Worm (Caenorhabditis elegans) whole organism, late embryonic: ENCODE results near the gene cpt-3.

Experiments
- F13H6.1 ChIP-seq: sonication (generic microtip); optimal IDR thresholded peaks from 2 replicates; lab custom pipeline; 2016; ENCODE audit warnings: missing genetic modification characterization, missing compliant biosample characterization
- K02D7.2 ChIP-seq: sonication (generic microtip); optimal IDR thresholded peaks from 2 replicates; lab custom pipeline; 2017; ENCODE audit warnings: mild to moderate bottlenecking, missing genetic modification characterization, missing compliant biosample characterization
- T23F11.4 ChIP-seq: fragments of 200-800 bp; sonication (Bioruptor generic); optimal IDR thresholded peaks from 2 replicates; lab custom pipeline; 2018; ENCODE audit warnings: mild to moderate bottlenecking, missing genetic modification characterization, missing compliant biosample characterization
- Y22D7AL.16 ChIP-seq: sonication (generic microtip); optimal IDR thresholded peaks from 2 replicates; lab custom pipeline; 2016; ENCODE audit warnings: missing genetic modification characterization, missing compliant biosample characterization
- ama-1 ChIP-seq: fragments of 150-350 bp; optimal IDR thresholded peaks from 2 replicates; lab custom pipeline; 2014
- ceh-18 ChIP-seq: sonication (generic microtip); optimal IDR thresholded peaks from 2 replicates; lab custom pipeline; 2016; ENCODE audit warnings: missing genetic modification characterization, missing compliant biosample characterization
- ceh-19 ChIP-seq: fragments of 200-800 bp; sonication (Bioruptor generic); optimal IDR thresholded peaks from 2 replicates; lab custom pipeline; 2018; ENCODE audit warnings: mild to moderate bottlenecking, missing genetic modification characterization, missing compliant biosample characterization
- ceh-24 ChIP-seq: sonication (generic microtip); optimal IDR thresholded peaks from 2 replicates; lab custom pipeline; 2016; ENCODE audit warnings: mild to moderate bottlenecking, missing genetic modification characterization, missing compliant biosample characterization
- ceh-30 ChIP-seq: fragments of 150-350 bp; optimal IDR thresholded peaks from 2 replicates; lab custom pipeline; 2014; ENCODE audit warnings: missing biosample characterization, missing genetic modification characterization
- ceh-31 ChIP-seq: sonication (generic microtip); optimal IDR thresholded peaks from 2 replicates; lab custom pipeline; 2016; ENCODE audit warnings: missing genetic modification characterization, missing compliant biosample characterization
- ceh-48 ChIP-seq: sonication (generic microtip); optimal IDR thresholded peaks from 2 replicates; lab custom pipeline; 2016; ENCODE audit warnings: missing genetic modification characterization, inconsistent platforms, missing compliant biosample characterization
- che-1 ChIP-seq: sonication (generic microtip); optimal IDR thresholded peaks from 2 replicates; lab custom pipeline; 2016; ENCODE audit warnings: mild to moderate bottlenecking, missing genetic modification characterization, missing compliant biosample characterization
- ets-4 ChIP-seq: sonication (generic microtip); optimal IDR thresholded peaks from 2 replicates; lab custom pipeline; 2016; ENCODE audit warnings: missing genetic modification characterization, missing compliant biosample characterization
- fax-1 ChIP-seq: sonication (generic microtip); optimal IDR thresholded peaks from 2 replicates; lab custom pipeline; 2016; ENCODE audit warnings: missing genotype, missing genetic modification characterization, missing compliant biosample characterization
- fkh-10 ChIP-seq: fragments of 150-350 bp; optimal IDR thresholded peaks from 2 replicates; lab custom pipeline; 2014; ENCODE audit warnings: missing biosample characterization, missing genetic modification reagents, missing genetic modification characterization
- gmeb-2 ChIP-seq: sonication (generic microtip); optimal IDR thresholded peaks from 2 replicates; lab custom pipeline; 2016; ENCODE audit warnings: missing genetic modification characterization, inconsistent platforms, missing compliant biosample characterization
- hlh-13 ChIP-seq: fragments of 200-800 bp; sonication (Bioruptor generic); optimal IDR thresholded peaks from 2 replicates; lab custom pipeline; 2018; ENCODE audit warnings: mild to moderate bottlenecking, missing genetic modification characterization, missing compliant biosample characterization
- hlh-15 ChIP-seq: sonication (generic microtip); optimal IDR thresholded peaks from 2 replicates; lab custom pipeline; 2016; ENCODE audit warnings: missing genetic modification characterization, missing compliant biosample characterization
- hlh-6 ChIP-seq: sonication (generic microtip); optimal IDR thresholded peaks from 2 replicates; lab custom pipeline; 2016; ENCODE audit warnings: missing genotype, missing genetic modification characterization, missing compliant biosample characterization
- hlh-8 ChIP-seq: sonication (generic microtip); optimal IDR thresholded peaks from 2 replicates; lab custom pipeline; 2016; ENCODE audit warnings: missing genotype, missing genetic modification characterization, missing compliant biosample characterization
- mec-3 ChIP-seq: sonication (generic microtip); optimal IDR thresholded peaks from 2 replicates; lab custom pipeline; 2016; ENCODE audit warnings: borderline replicate concordance, missing genetic modification characterization, missing compliant biosample characterization
- nfya-1 ChIP-seq: sonication (generic microtip); optimal IDR thresholded peaks from 2 replicates; lab custom pipeline; 2017; ENCODE audit warnings: missing genetic modification characterization, mild to moderate bottlenecking, missing compliant biosample characterization, antibody characterized with exemption, moderate library complexity
- nhr-11 ChIP-seq: fragments of 150-350 bp; optimal IDR thresholded peaks from 2 replicates; lab custom pipeline; 2014; ENCODE audit warnings: missing biosample characterization, missing genetic modification characterization
- pax-1 ChIP-seq: fragments of 150-350 bp; optimal IDR thresholded peaks from 2 replicates; lab custom pipeline; 2014; ENCODE audit warnings: missing biosample characterization, missing genetic modification characterization
- pha-2 ChIP-seq: sonication (generic microtip); optimal IDR thresholded peaks from 2 replicates; lab custom pipeline; 2017; ENCODE audit warnings: mild to moderate bottlenecking, missing genetic modification characterization, missing compliant biosample characterization
- pha-4 ChIP-seq: fragments of 150-350 bp; optimal IDR thresholded peaks from 2 replicates; lab custom pipeline; 2018; ENCODE audit warnings: missing biosample characterization, missing genetic modification reagents, missing genetic modification characterization
- pqm-1 ChIP-seq: sonication (generic microtip); optimal IDR thresholded peaks from 2 replicates; lab custom pipeline; 2016; ENCODE audit warnings: missing genetic modification characterization, missing compliant biosample characterization
- pros-1 ChIP-seq: fragments of 150-350 bp; optimal IDR thresholded peaks from 2 replicates; lab custom pipeline; 2014; ENCODE audit warnings: missing biosample characterization, missing genetic modification reagents, missing genetic modification characterization
- ref-2 ChIP-seq: sonication (generic microtip); optimal IDR thresholded peaks from 2 replicates; lab custom pipeline; 2016; ENCODE audit warnings: missing genetic modification characterization, missing compliant biosample characterization
- sdc-2 ChIP-seq: sonication (generic microtip); optimal IDR thresholded peaks from 2 replicates; lab custom pipeline; 2016; ENCODE audit warnings: missing genotype, missing genetic modification characterization, missing compliant biosample characterization
- sox-2 ChIP-seq: fragments of 200-800 bp; sonication (Bioruptor generic); IDR thresholded peaks from 2 replicates; pipeline ENCODE4 v1.3.6; 2022; ENCODE audit warnings: missing genetic modification reagents, missing genetic modification characterization, missing compliant biosample characterization
- sox-4 ChIP-seq: sonication (generic microtip); optimal IDR thresholded peaks from 2 replicates; lab custom pipeline; 2017; ENCODE audit warnings: mild to moderate bottlenecking, missing genetic modification characterization, inconsistent platforms, missing compliant biosample characterization
- syd-9 ChIP-seq: sonication (generic microtip); optimal IDR thresholded peaks from 2 replicates; lab custom pipeline; 2016; ENCODE audit warnings: mild to moderate bottlenecking, missing genetic modification characterization, moderate library complexity, missing compliant biosample characterization
- tbx-2 ChIP-seq: sonication (generic microtip); optimal IDR thresholded peaks from 2 replicates; lab custom pipeline; 2016; ENCODE audit warnings: missing genetic modification characterization, missing compliant biosample characterization
- tbx-7 ChIP-seq: sonication (generic microtip); optimal IDR thresholded peaks from 2 replicates; lab custom pipeline; 2016; ENCODE audit warnings: missing genotype, missing genetic modification characterization, missing compliant biosample characterization
- ttx-3 ChIP-seq: sonication (generic microtip); optimal IDR thresholded peaks from 2 replicates; lab custom pipeline; 2016; ENCODE audit warnings: missing genetic modification reagents, missing genetic modification characterization, missing compliant biosample characterization
- unc-3 ChIP-seq, 2 experiments: fragments of 200-800 bp in 1 of 2; sonication (Bioruptor generic) in 1 of 2; sonication (generic microtip) in 1 of 2; conservative IDR thresholded peaks in 1 of 2; optimal IDR thresholded peaks in 1 of 2; 2 replicates each; pipeline versions ENCODE4 v1.3.6 to Lab custom; 2016 to 2022; ENCODE audit warnings: missing compliant biosample characterization in 2 of 2, missing genetic modification characterization in 2 of 2, missing genetic modification reagents in 1 of 2
- unc-55 ChIP-seq: sonication (generic microtip); optimal IDR thresholded peaks from 2 replicates; lab custom pipeline; 2017; ENCODE audit warnings: missing biosample characterization, missing genetic modification reagents, missing genetic modification characterization
- ztf-16 ChIP-seq: sonication (generic microtip); optimal IDR thresholded peaks from 2 replicates; lab custom pipeline; 2017; ENCODE audit warnings: missing genetic modification characterization, missing compliant biosample characterization

cpt-3 gene

ce11 chrIII:2105935-2106334, 23.3 kb downstream of the cpt-3 start:
- TF ChIP-seq T23F11.4 (GFP tag; lab: Kevin White, UChicago) (no peak), nhr-11 (tag; lab: Kevin White, UChicago) (no peak), unc-3 (GFP tag; conservative IDR thresholded peaks at IDR 0.05; lab: Robert Waterston, UW) (no peak), unc-3 (tag; optimal IDR thresholded peaks at IDR 0.05; lab: Kevin White, UChicago) (no peak), hlh-8 (no peak)

- TF ChIP-seq tbx-7 (tag; lab: Kevin White, UChicago) (no peak), gmeb-2 (tag; lab: Kevin White, UChicago) (no peak), ceh-24 (tag; lab: Kevin White, UChicago) (no peak), pha-4 (tag; lab: Kevin White, UChicago) (no peak), ets-4 (no peak), pha-2 (tag; lab: Kevin White, UChicago) (no peak), ztf-16 (tag; lab: Kevin White, UChicago) (no peak), che-1 (no peak), ttx-3 (tag; lab: Kevin White, UChicago) (no peak), pax-1 (no peak), tbx-2 (tag; lab: Kevin White, UChicago) (no peak), ama-1 (lab: Kevin White, UChicago) (no peak), fkh-10 (GFP tag; lab: Kevin White, UChicago) (no peak), syd-9 (tag; lab: Kevin White, UChicago) (no peak), pros-1 (tag; lab: Kevin White, UChicago) (no peak), ceh-19 (GFP tag; lab: Kevin White, UChicago) (no peak), sox-2 (GFP tag; lab: Robert Waterston, UW) (no peak), sdc-2 (tag; lab: Kevin White, UChicago) (no peak), ceh-48 (tag; lab: Kevin White, UChicago) (no peak), nfya-1 (tag; lab: Kevin White, UChicago) (no peak)
These were observed 27.6 kb downstream of the cpt-3 start, which contains the start of gene Y48G9A.7 for ce11 chrIII:2110249-2110648. Y48G9A.7 (plus strand) TSS chrIII:2110549.

- no peak for TF ChIP-seq sox-2 (GFP tag; lab: Robert Waterston, UW)
- no peak for TF ChIP-seq ceh-31 (tag; lab: Kevin White, UChicago)
- TF ChIP-seq Y22D7AL.16 (tag; lab: Kevin White, UChicago) = no peak
These were observed 28.8 kb downstream of the cpt-3 start for ce11 chrIII:2111376-2111775.

- TF ChIP-seq hlh-6 (no peak), ceh-18 (tag; lab: Kevin White, UChicago) (no peak)
These were observed 29.4 kb downstream of the cpt-3 start for ce11 chrIII:2112009-2112408.

- peak; percentile 97 for TF ChIP-seq ceh-48 (tag; lab: Kevin White, UChicago)
- no peak for TF ChIP-seq pros-1 (tag; lab: Kevin White, UChicago)
- TF ChIP-seq, all 69 proteins: peak for 1
These were observed 30.1 kb downstream of the cpt-3 start for ce11 chrIII:2112601-2113176.

ce11 chrIII:2115322-2115721, 32.7 kb downstream of the cpt-3 start:
- TF ChIP-seq pqm-1 (tag; lab: Kevin White, UChicago) (no peak), ttx-3 (tag; lab: Kevin White, UChicago) (no peak), hlh-15 (tag; lab: Kevin White, UChicago) (no peak), hlh-6 (no peak)

ce11 chrIII:2116797-2117196, 34.2 kb downstream of the cpt-3 start, which contains the start of gene Y48G9A.11:
Y48G9A.11 (minus strand) TSS chrIII:2116897.
- TF ChIP-seq pha-2 (tag; lab: Kevin White, UChicago) = no peak
- TF ChIP-seq fkh-10 (GFP tag; lab: Kevin White, UChicago) = no peak
- no peak for TF ChIP-seq hlh-13 (GFP tag; lab: Kevin White, UChicago)
- no peak for TF ChIP-seq F13H6.1 (tag; lab: Kevin White, UChicago)
- TF ChIP-seq che-1 = no peak
- TF ChIP-seq K02D7.2 (tag; lab: Kevin White, UChicago) = no peak
- no peak for TF ChIP-seq sox-4 (tag; lab: Kevin White, UChicago)
- TF ChIP-seq ama-1 (lab: Kevin White, UChicago) = no peak
- no peak for TF ChIP-seq unc-55
- no peak for TF ChIP-seq syd-9 (tag; lab: Kevin White, UChicago)
- no peak for TF ChIP-seq nfya-1 (tag; lab: Kevin White, UChicago)
- no peak for TF ChIP-seq pha-4 (tag; lab: Kevin White, UChicago)
- no peak for TF ChIP-seq fax-1
- no peak for TF ChIP-seq T23F11.4 (GFP tag; lab: Kevin White, UChicago)
- no peak for TF ChIP-seq ref-2 (tag; lab: Kevin White, UChicago)
- TF ChIP-seq ets-4 = no peak
- no peak for TF ChIP-seq mec-3 (tag; lab: Kevin White, UChicago)
- TF ChIP-seq ceh-30 (tag; lab: Kevin White, UChicago) = no peak
- TF ChIP-seq Y22D7AL.16 (tag; lab: Kevin White, UChicago) = no peak
